Worm (Caenorhabditis elegans) whole organism, early embryonic: ENCODE results near the gene F37B4.10.

Experiments used
- B0310.2 ChIP-seq: sonication (generic microtip); optimal IDR thresholded peaks from 2 replicates; lab custom pipeline; 2016; ENCODE audit warnings: mild to moderate bottlenecking, missing genetic modification characterization, missing compliant biosample characterization
- F13C5.2 ChIP-seq: sonication (generic microtip); optimal IDR thresholded peaks from 2 replicates; lab custom pipeline; 2017; ENCODE audit warnings: mild to moderate bottlenecking, missing genetic modification characterization, inconsistent platforms, missing compliant biosample characterization
- ama-1 ChIP-seq: fragments of 150-350 bp; optimal IDR thresholded peaks from 2 replicates; lab custom pipeline; 2014
- ceh-13 ChIP-seq: fragments of 200-800 bp; sonication (Bioruptor generic); optimal IDR thresholded peaks from 2 replicates; lab custom pipeline; 2018; ENCODE audit warnings: mild to moderate bottlenecking, missing genetic modification characterization, missing compliant biosample characterization
- ets-7 ChIP-seq: sonication (generic microtip); optimal IDR thresholded peaks from 2 replicates; lab custom pipeline; 2016; ENCODE audit warnings: missing genotype, missing genetic modification characterization, missing compliant biosample characterization
- flt-1 ChIP-seq: fragments of 200-800 bp; sonication (Bioruptor generic); IDR thresholded peaks from 2 replicates; pipeline ENCODE4 v1.3.6; 2022; ENCODE audit warnings: missing genetic modification characterization, missing compliant biosample characterization
- hmg-4 ChIP-seq: fragments of 200-800 bp; sonication (Bioruptor generic); optimal IDR thresholded peaks from 2 replicates; lab custom pipeline; 2018; ENCODE audit warnings: mild to moderate bottlenecking, missing genetic modification characterization, missing compliant biosample characterization
- sea-1 ChIP-seq: fragments of 200-800 bp; sonication (Bioruptor generic); conservative IDR thresholded peaks from 2 replicates; pipeline ENCODE4 v1.3.6; 2022; ENCODE audit warnings: missing genetic modification characterization, missing compliant biosample characterization
- tbx-11 ChIP-seq: fragments of 200-800 bp; sonication (Bioruptor generic); IDR thresholded peaks from 2 replicates; pipeline ENCODE4 v1.3.6; 2022; ENCODE audit warnings: missing genetic modification characterization, missing compliant biosample characterization
- tbx-37 ChIP-seq: fragments of 200-800 bp; sonication (Bioruptor generic); conservative IDR thresholded peaks from 2 replicates; pipeline ENCODE4 v1.3.6; 2022; ENCODE audit warnings: missing genetic modification reagents, missing genetic modification characterization, missing compliant biosample characterization
- tra-4 ChIP-seq: sonication (generic microtip); optimal IDR thresholded peaks from 2 replicates; lab custom pipeline; 2017; ENCODE audit warnings: missing genetic modification characterization, missing compliant biosample characterization

- TF ChIP-seq ama-1 (no peak), hmg-4 (GFP tag; lab: Kevin White, UChicago) (no peak), ceh-13 (GFP tag; lab: Kevin White, UChicago) (no peak), ets-7 (tag; lab: Kevin White, UChicago) (no peak), flt-1 (GFP tag; lab: Robert Waterston, UW) (no peak), F13C5.2 (no peak), tbx-11 (GFP tag; lab: Robert Waterston, UW) (no peak), tra-4 (no peak), sea-1 (no peak), tbx-37 (GFP tag; lab: Robert Waterston, UW) (no peak), B0310.2 (no peak)
Observed at ce11 chrV:2849071-2849470, 28.3 kb downstream of the F37B4.10 start, which contains the start of gene ugt-53.
